Worm (Caenorhabditis elegans) whole organism, late embryonic: ENCODE data around the gene icd-1.

Experiments used
- T23F11.4 ChIP-seq: fragments of 200-800 bp; sonication (Bioruptor generic); optimal IDR thresholded peaks from 2 replicates; lab custom pipeline; 2018; ENCODE audit warnings: mild to moderate bottlenecking, missing genetic modification characterization, missing compliant biosample characterization
- ceh-14 ChIP-seq: sonication (generic microtip); optimal IDR thresholded peaks from 2 replicates; lab custom pipeline; 2016; ENCODE audit warnings: missing genotype, missing genetic modification characterization, missing compliant biosample characterization
- ceh-19 ChIP-seq: fragments of 200-800 bp; sonication (Bioruptor generic); optimal IDR thresholded peaks from 2 replicates; lab custom pipeline; 2018; ENCODE audit warnings: mild to moderate bottlenecking, missing genetic modification characterization, missing compliant biosample characterization
- ceh-22 ChIP-seq: sonication (generic microtip); optimal IDR thresholded peaks from 2 replicates; lab custom pipeline; 2017; ENCODE audit warnings: missing biosample characterization, missing genetic modification characterization
- ceh-24 ChIP-seq: sonication (generic microtip); optimal IDR thresholded peaks from 2 replicates; lab custom pipeline; 2016; ENCODE audit warnings: mild to moderate bottlenecking, missing genetic modification characterization, missing compliant biosample characterization
- ceh-48 ChIP-seq: sonication (generic microtip); optimal IDR thresholded peaks from 2 replicates; lab custom pipeline; 2016; ENCODE audit warnings: missing genetic modification characterization, inconsistent platforms, missing compliant biosample characterization
- ceh-9 ChIP-seq: sonication (generic microtip); optimal IDR thresholded peaks from 2 replicates; lab custom pipeline; 2016; ENCODE audit warnings: mild to moderate bottlenecking, missing genetic modification characterization, inconsistent platforms, missing compliant biosample characterization
- che-1 ChIP-seq: sonication (generic microtip); optimal IDR thresholded peaks from 2 replicates; lab custom pipeline; 2016; ENCODE audit warnings: mild to moderate bottlenecking, missing genetic modification characterization, missing compliant biosample characterization
- dve-1 ChIP-seq: sonication (generic microtip); optimal IDR thresholded peaks from 2 replicates; lab custom pipeline; 2017; ENCODE audit warnings: antibody characterized with exemption, mild to moderate bottlenecking, missing genetic modification characterization, missing compliant biosample characterization
- elt-2 ChIP-seq: sonication (generic microtip); optimal IDR thresholded peaks from 2 replicates; lab custom pipeline; 2016; ENCODE audit warnings: missing genetic modification reagents, missing genetic modification characterization, missing compliant biosample characterization
- elt-4 ChIP-seq: sonication (generic microtip); optimal IDR thresholded peaks from 2 replicates; lab custom pipeline; 2016; ENCODE audit warnings: missing genetic modification characterization, missing compliant biosample characterization
- eyg-1 ChIP-seq: sonication (generic microtip); optimal IDR thresholded peaks from 2 replicates; lab custom pipeline; 2016; ENCODE audit warnings: missing genotype, missing genetic modification characterization, missing compliant biosample characterization
- fax-1 ChIP-seq: sonication (generic microtip); optimal IDR thresholded peaks from 2 replicates; lab custom pipeline; 2016; ENCODE audit warnings: missing genotype, missing genetic modification characterization, missing compliant biosample characterization
- fkh-6 ChIP-seq: sonication (generic microtip); optimal IDR thresholded peaks from 2 replicates; lab custom pipeline; 2016; ENCODE audit warnings: missing genetic modification characterization, missing compliant biosample characterization
- gmeb-2 ChIP-seq: sonication (generic microtip); optimal IDR thresholded peaks from 2 replicates; lab custom pipeline; 2016; ENCODE audit warnings: missing genetic modification characterization, inconsistent platforms, missing compliant biosample characterization
- hlh-13 ChIP-seq: fragments of 200-800 bp; sonication (Bioruptor generic); optimal IDR thresholded peaks from 2 replicates; lab custom pipeline; 2018; ENCODE audit warnings: mild to moderate bottlenecking, missing genetic modification characterization, missing compliant biosample characterization
- hlh-30 ChIP-seq: sonication (generic microtip); optimal IDR thresholded peaks from 2 replicates; lab custom pipeline; 2017; ENCODE audit warnings: antibody characterized with exemption, missing genetic modification characterization, missing compliant biosample characterization; ENCODE audit not compliant: insufficient read depth
- hlh-6 ChIP-seq: sonication (generic microtip); optimal IDR thresholded peaks from 2 replicates; lab custom pipeline; 2016; ENCODE audit warnings: missing genotype, missing genetic modification characterization, missing compliant biosample characterization
- hlh-8 ChIP-seq: sonication (generic microtip); optimal IDR thresholded peaks from 2 replicates; lab custom pipeline; 2016; ENCODE audit warnings: missing genotype, missing genetic modification characterization, missing compliant biosample characterization
- mec-3 ChIP-seq: sonication (generic microtip); optimal IDR thresholded peaks from 2 replicates; lab custom pipeline; 2016; ENCODE audit warnings: borderline replicate concordance, missing genetic modification characterization, missing compliant biosample characterization
- nfya-1 ChIP-seq: sonication (generic microtip); optimal IDR thresholded peaks from 2 replicates; lab custom pipeline; 2017; ENCODE audit warnings: missing genetic modification characterization, mild to moderate bottlenecking, missing compliant biosample characterization, antibody characterized with exemption, moderate library complexity
- nhr-232 ChIP-seq: sonication (generic microtip); optimal IDR thresholded peaks from 2 replicates; lab custom pipeline; 2016; ENCODE audit warnings: missing genetic modification characterization, missing compliant biosample characterization
- pag-3 ChIP-seq: sonication (generic microtip); optimal IDR thresholded peaks from 2 replicates; lab custom pipeline; 2016; ENCODE audit warnings: missing compliant biosample characterization, missing genetic modification characterization, borderline replicate concordance
- pax-1 ChIP-seq: fragments of 150-350 bp; optimal IDR thresholded peaks from 2 replicates; lab custom pipeline; 2014; ENCODE audit warnings: missing biosample characterization, missing genetic modification characterization
- pqm-1 ChIP-seq: sonication (generic microtip); optimal IDR thresholded peaks from 2 replicates; lab custom pipeline; 2016; ENCODE audit warnings: missing genetic modification characterization, missing compliant biosample characterization
- pros-1 ChIP-seq: fragments of 150-350 bp; optimal IDR thresholded peaks from 2 replicates; lab custom pipeline; 2014; ENCODE audit warnings: missing biosample characterization, missing genetic modification reagents, missing genetic modification characterization
- ref-2 ChIP-seq: sonication (generic microtip); optimal IDR thresholded peaks from 2 replicates; lab custom pipeline; 2016; ENCODE audit warnings: missing genetic modification characterization, missing compliant biosample characterization
- sdc-2 ChIP-seq: sonication (generic microtip); optimal IDR thresholded peaks from 2 replicates; lab custom pipeline; 2016; ENCODE audit warnings: missing genotype, missing genetic modification characterization, missing compliant biosample characterization
- syd-9 ChIP-seq: sonication (generic microtip); optimal IDR thresholded peaks from 2 replicates; lab custom pipeline; 2016; ENCODE audit warnings: mild to moderate bottlenecking, missing genetic modification characterization, moderate library complexity, missing compliant biosample characterization
- tbx-2 ChIP-seq: sonication (generic microtip); optimal IDR thresholded peaks from 2 replicates; lab custom pipeline; 2016; ENCODE audit warnings: missing genetic modification characterization, missing compliant biosample characterization
- unc-42 ChIP-seq: sonication (generic microtip); optimal IDR thresholded peaks from 2 replicates; lab custom pipeline; 2016; ENCODE audit warnings: missing genotype, missing genetic modification characterization, missing compliant biosample characterization
- unc-55 ChIP-seq: sonication (generic microtip); optimal IDR thresholded peaks from 2 replicates; lab custom pipeline; 2017; ENCODE audit warnings: missing biosample characterization, missing genetic modification reagents, missing genetic modification characterization
- unc-86 ChIP-seq: sonication (generic microtip); optimal IDR thresholded peaks from 2 replicates; lab custom pipeline; 2016; ENCODE audit warnings: missing genetic modification characterization, missing compliant biosample characterization
- zip-5 ChIP-seq: sonication (generic microtip); optimal IDR thresholded peaks from 2 replicates; lab custom pipeline; 2016; ENCODE audit warnings: missing genetic modification characterization, missing compliant biosample characterization

The icd-1 gene

DNA sequence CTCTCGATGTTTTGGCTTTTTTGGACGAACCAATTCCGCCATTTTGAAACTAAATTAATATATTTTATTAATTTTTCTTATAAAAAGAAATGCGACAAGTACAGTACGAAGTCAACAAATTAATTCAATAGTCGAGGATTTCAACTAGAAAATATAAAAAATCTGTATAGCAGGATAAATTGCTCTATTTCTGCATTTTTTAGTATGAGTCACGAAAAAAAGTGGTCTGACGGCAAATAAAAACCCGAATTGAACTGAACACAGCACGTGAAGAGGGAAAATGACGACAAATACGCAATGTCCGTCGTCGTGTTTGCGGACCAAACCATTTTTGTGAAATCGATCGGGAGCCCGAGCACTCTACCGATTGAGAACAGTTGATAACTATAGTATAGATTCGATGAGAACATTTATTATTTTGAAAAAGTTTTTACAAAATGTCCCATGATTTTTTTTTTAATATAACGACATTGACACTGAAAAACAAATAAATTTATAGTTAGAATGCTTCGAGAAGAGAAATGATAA lies 20.9 kb upstream of the icd-1 start, which contains the start of gene epg-5:
TSS of gene epg-5 (minus strand) at position 51 of the 528 bp plus-strand sequence.
- peak; percentile 38 for TF ChIP-seq ceh-48 (tag; lab: Kevin White, UChicago)
- peak; percentile 37 for TF ChIP-seq hlh-30 (tag; lab: Kevin White, UChicago)
- no peak for TF ChIP-seq fkh-6 (tag; lab: Kevin White, UChicago)
- TF ChIP-seq syd-9 (tag; lab: Kevin White, UChicago), result no peak
- TF ChIP-seq, all 69 proteins: peak for 2

DNA sequence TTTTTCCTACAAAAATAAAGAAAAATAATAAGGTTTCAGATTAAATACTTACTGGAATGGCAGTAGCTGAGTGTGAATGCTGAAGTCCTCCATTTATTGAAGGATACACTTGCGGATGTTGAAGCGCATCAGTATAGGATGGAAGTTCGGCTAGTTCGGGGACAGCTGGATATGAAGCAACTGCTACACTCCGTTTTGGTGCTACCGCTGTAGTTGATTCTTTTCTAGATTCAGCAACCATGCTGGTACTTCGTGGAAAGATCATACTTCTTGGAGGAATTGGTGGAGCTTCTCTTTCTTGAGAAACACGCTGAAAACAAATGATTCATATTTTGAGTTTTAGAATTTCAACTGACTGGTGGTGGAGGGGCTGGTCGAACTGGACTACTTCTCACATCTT lies 20.2 kb upstream of the icd-1 start:
- TF ChIP-seq unc-42 (tag; lab: Kevin White, UChicago) (no peak), ceh-14 (tag; lab: Kevin White, UChicago) (no peak)

DNA sequence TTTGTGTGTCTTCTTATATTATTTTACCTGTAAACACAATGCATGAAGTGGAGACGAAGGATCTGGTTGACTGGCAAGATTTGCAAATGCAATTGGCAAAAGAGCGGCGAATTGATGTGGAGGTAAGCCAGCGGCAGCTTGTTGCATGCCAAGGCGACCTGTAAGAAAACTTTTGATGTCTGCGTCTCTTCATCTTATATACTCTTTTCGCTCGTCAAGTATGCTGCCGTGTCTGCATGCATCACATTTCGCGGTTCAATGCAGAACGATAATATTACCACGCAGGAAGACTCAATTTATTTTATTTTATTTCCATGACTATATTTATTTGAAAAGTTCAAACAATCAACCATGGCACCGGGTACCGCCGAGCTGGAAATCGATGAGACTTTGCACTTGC lies 12.5 kb upstream of the icd-1 start, which contains the start of gene vps-33.2:
TSS of gene vps-33.2 (plus strand) at position 244 of the 400 bp plus-strand sequence.
- TF ChIP-seq tbx-2 (tag; lab: Kevin White, UChicago), result no peak
- TF ChIP-seq nfya-1 (tag; lab: Kevin White, UChicago), result peak; percentile 34
- no peak for TF ChIP-seq unc-86 (tag; lab: Kevin White, UChicago)
- TF ChIP-seq, all 69 proteins: peak for 1

DNA sequence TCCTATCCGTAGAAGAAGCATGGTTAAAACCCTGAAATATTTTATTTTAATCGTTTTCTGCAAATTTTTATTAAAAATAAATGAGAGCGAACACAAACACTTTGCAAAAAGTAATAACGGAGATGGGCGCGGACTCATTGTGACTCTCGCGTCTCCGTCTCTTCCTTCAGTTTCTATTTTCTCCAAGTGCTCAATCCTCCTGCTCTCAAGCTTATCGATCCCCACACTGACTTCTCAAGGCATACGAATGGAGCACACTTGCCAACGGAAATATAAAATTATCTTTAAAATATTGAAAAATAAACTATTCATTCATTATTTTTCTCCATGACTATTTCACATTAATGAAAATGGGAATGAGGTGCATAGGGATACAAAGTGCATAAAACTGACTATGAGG lies 9.6 kb upstream of the icd-1 start, which contains the start of gene dnj-8:
TSS of gene dnj-8 (minus strand) at position 31 of the 400 bp plus-strand sequence.
- TF ChIP-seq pqm-1 (tag; lab: Kevin White, UChicago) (no peak), fax-1 (tag; lab: Kevin White, UChicago) (no peak), hlh-13 (GFP tag; lab: Kevin White, UChicago) (no peak), nfya-1 (tag; lab: Kevin White, UChicago) (peak; percentile 41), elt-4 (tag; lab: Kevin White, UChicago) (no peak), ceh-9 (tag; lab: Kevin White, UChicago) (no peak), ceh-48 (tag; lab: Kevin White, UChicago) (peak; percentile 65), dve-1 (tag; lab: Kevin White, UChicago) (no peak), che-1 (tag; lab: Kevin White, UChicago) (no peak)
- TF ChIP-seq, all 69 proteins: peak for 2

DNA sequence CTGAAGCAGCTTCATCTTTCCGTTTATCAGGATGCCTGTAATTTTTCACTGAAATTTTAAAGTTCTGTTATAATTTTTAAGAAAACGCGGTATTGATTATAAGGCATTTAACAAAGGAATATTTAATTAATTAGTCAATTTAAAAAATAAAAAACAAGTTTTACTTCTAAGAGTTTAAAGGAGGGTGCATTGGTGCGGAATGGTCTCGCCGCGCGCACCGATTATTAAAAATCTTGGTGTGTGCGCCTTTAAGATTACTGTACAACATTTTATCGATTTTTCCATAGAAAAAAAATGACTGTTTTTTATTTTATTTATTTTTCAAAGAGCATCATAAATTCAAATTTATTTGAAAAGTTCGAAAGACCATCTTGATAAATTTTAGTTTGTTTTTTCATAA lies 9.1 kb upstream of the icd-1 start:
- TF ChIP-seq zip-5 (no peak), syd-9 (tag; lab: Kevin White, UChicago) (no peak), hlh-13 (GFP tag; lab: Kevin White, UChicago) (no peak), dve-1 (tag; lab: Kevin White, UChicago) (no peak), fax-1 (tag; lab: Kevin White, UChicago) (no peak), gmeb-2 (tag; lab: Kevin White, UChicago) (no peak), pros-1 (tag; lab: Kevin White, UChicago) (no peak), pag-3 (tag; lab: Kevin White, UChicago) (no peak), ref-2 (tag; lab: Kevin White, UChicago) (no peak), ceh-19 (GFP tag; lab: Kevin White, UChicago) (no peak), T23F11.4 (GFP tag; lab: Kevin White, UChicago) (no peak), ceh-24 (tag; lab: Kevin White, UChicago) (no peak), ceh-22 (tag; lab: Kevin White, UChicago) (no peak), eyg-1 (tag; lab: Kevin White, UChicago) (no peak), hlh-6 (tag; lab: Kevin White, UChicago) (no peak), nhr-232 (no peak), sdc-2 (tag; lab: Kevin White, UChicago) (no peak), ceh-48 (tag; lab: Kevin White, UChicago) (no peak), pax-1 (no peak)
- TF ChIP-seq, all 69 proteins: peak for 0

DNA sequence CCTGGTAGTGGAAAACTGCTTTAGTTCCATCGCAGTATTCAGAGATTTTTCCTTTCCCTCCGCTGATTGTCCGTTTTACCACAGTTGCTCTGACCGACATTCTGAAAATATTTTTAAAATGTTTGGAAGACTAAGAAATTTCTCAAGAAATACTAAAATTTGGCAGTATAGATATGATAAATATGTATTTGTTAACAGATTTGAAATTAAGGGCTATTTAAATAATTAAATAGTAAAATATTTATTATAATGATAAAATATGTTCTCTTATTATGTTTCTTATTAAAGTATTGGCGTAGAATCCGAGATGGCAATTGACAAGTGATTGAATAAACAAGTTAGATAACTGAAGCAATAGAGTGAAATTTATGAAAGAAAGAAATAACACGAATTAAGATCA lies 5.7 kb upstream of the icd-1 start, which contains the start of gene aipr-1:
TSS of gene aipr-1 (minus strand) at position 101 of the 400 bp plus-strand sequence.
- TF ChIP-seq elt-2 (tag; lab: Kevin White, UChicago) (no peak), hlh-8 (tag; lab: Kevin White, UChicago) (no peak), mec-3 (tag; lab: Kevin White, UChicago) (no peak), unc-55 (GFP tag; lab: Kevin White, UChicago) (no peak), syd-9 (tag; lab: Kevin White, UChicago) (no peak), nfya-1 (tag; lab: Kevin White, UChicago) (no peak), fax-1 (tag; lab: Kevin White, UChicago) (no peak)
